Fruit fly (Drosophila melanogaster) whole organism, prepupa: ENCODE results near the gene YL-1.

Experiments
- Blimp-1 ChIP-seq: fragments of 200-800 bp; sonication (Bioruptor generic); optimal IDR thresholded peaks from 3 replicates; lab custom pipeline; 2017; ENCODE audit warnings: missing biosample characterization, missing genetic modification characterization, mild to moderate bottlenecking, moderate library complexity, missing genetic modification reagents
- CG10631 ChIP-seq: fragments of 200-800 bp; sonication (Bioruptor generic); optimal IDR thresholded peaks from 2 replicates; lab custom pipeline; 2016; ENCODE audit warnings: missing biosample characterization, missing genetic modification characterization
- CG11762 ChIP-seq: fragments of 200-800 bp; sonication (Bioruptor generic); optimal IDR thresholded peaks from 3 replicates; lab custom pipeline; 2016; ENCODE audit warnings: missing biosample characterization, missing genetic modification characterization; ENCODE audit not compliant: insufficient read depth
- CG11902 ChIP-seq: fragments of 200-800 bp; sonication (Bioruptor generic); optimal IDR thresholded peaks from 3 replicates; lab custom pipeline; 2016; ENCODE audit warnings: missing biosample characterization, missing genetic modification characterization
- CG15336 ChIP-seq: fragments of 200-800 bp; sonication (Bioruptor generic); IDR thresholded peaks from 2 replicates; pipeline ENCODE4 v1.3.6; 2022; ENCODE audit warnings: missing biosample characterization, missing genetic modification characterization
- CG1621 ChIP-seq: fragments of 200-800 bp; sonication (Bioruptor generic); optimal IDR thresholded peaks from 3 replicates; lab custom pipeline; 2018; ENCODE audit warnings: missing biosample characterization, mild to moderate bottlenecking, missing genetic modification characterization
- CG16779 ChIP-seq: fragments of 200-800 bp; sonication (Bioruptor generic); optimal IDR thresholded peaks from 3 replicates; lab custom pipeline; 2017; ENCODE audit warnings: missing biosample characterization, mild to moderate bottlenecking, missing genetic modification characterization
- CG3032 ChIP-seq: fragments of 200-800 bp; optimal IDR thresholded peaks from 2 replicates; lab custom pipeline; 2019; ENCODE audit warnings: missing biosample characterization, mild to moderate bottlenecking, missing genetic modification characterization, moderate library complexity
- CG31627 ChIP-seq: fragments of 200-800 bp; sonication (Bioruptor generic); optimal IDR thresholded peaks from 3 replicates; lab custom pipeline; 2016; ENCODE audit warnings: missing biosample characterization, missing genetic modification characterization
- CG32006 ChIP-seq: fragments of 200-800 bp; sonication (Bioruptor generic); optimal IDR thresholded peaks from 3 replicates; lab custom pipeline; 2017; ENCODE audit warnings: missing biosample characterization, mild to moderate bottlenecking, missing genetic modification characterization
- CG34406 ChIP-seq: fragments of 200-800 bp; sonication (Bioruptor generic); optimal IDR thresholded peaks from 3 replicates; lab custom pipeline; 2016; ENCODE audit warnings: missing biosample characterization, missing genetic modification characterization
- CG3919 ChIP-seq: fragments of 200-800 bp; sonication (Bioruptor generic); optimal IDR thresholded peaks from 3 replicates; lab custom pipeline; 2016; ENCODE audit warnings: missing biosample characterization, missing genetic modification characterization
- CG4318 ChIP-seq: fragments of 200-800 bp; sonication (Bioruptor generic); optimal IDR thresholded peaks from 3 replicates; lab custom pipeline; 2017; ENCODE audit warnings: missing biosample characterization, mild to moderate bottlenecking, missing genetic modification characterization
- CG6163 ChIP-seq: fragments of 200-800 bp; sonication (Bioruptor generic); IDR thresholded peaks from 3 replicates; pipeline ENCODE4 v1.3.6; 2022; ENCODE audit warnings: missing biosample characterization, missing genetic modification characterization
- CG6276 ChIP-seq: fragments of 200-800 bp; sonication (Bioruptor generic); optimal IDR thresholded peaks from 2 replicates; lab custom pipeline; 2017; ENCODE audit warnings: missing biosample characterization, mild to moderate bottlenecking, missing genetic modification characterization
- CG6792 ChIP-seq: fragments of 200-800 bp; sonication (Bioruptor generic); optimal IDR thresholded peaks from 3 replicates; lab custom pipeline; 2016; ENCODE audit warnings: missing biosample characterization, missing genetic modification characterization
- CG6808 ChIP-seq: fragments of 200-800 bp; sonication (Bioruptor generic); optimal IDR thresholded peaks from 3 replicates; lab custom pipeline; 2017; ENCODE audit warnings: missing biosample characterization, missing genetic modification characterization, mild to moderate bottlenecking, moderate library complexity, missing genetic modification reagents
- CG7368 ChIP-seq: fragments of 200-800 bp; sonication (Bioruptor generic); optimal IDR thresholded peaks from 3 replicates; lab custom pipeline; 2016; ENCODE audit warnings: missing biosample characterization, missing genetic modification characterization
- CG8319 ChIP-seq: fragments of 200-800 bp; sonication (Bioruptor generic); optimal IDR thresholded peaks from 3 replicates; lab custom pipeline; 2016; ENCODE audit warnings: missing biosample characterization, missing genetic modification characterization
- CG8632 ChIP-seq: fragments of 200-800 bp; sonication (Bioruptor generic); optimal IDR thresholded peaks from 3 replicates; lab custom pipeline; 2016; ENCODE audit warnings: missing biosample characterization, missing genetic modification characterization
- Eip75B ChIP-seq: fragments of 200-800 bp; sonication (Bioruptor generic); optimal IDR thresholded peaks from 3 replicates; lab custom pipeline; 2016; ENCODE audit warnings: missing biosample characterization, missing genetic modification characterization
- Eip78C ChIP-seq: fragments of 200-800 bp; sonication (Bioruptor generic); peaks from one replicate; lab custom pipeline; 2016; ENCODE audit warnings: missing biosample characterization, missing genetic modification characterization
- Ets21C ChIP-seq: fragments of 200-800 bp; sonication (Bioruptor generic); optimal IDR thresholded peaks from 3 replicates; lab custom pipeline; 2016; ENCODE audit warnings: missing biosample characterization, missing genetic modification characterization
- Ets96B ChIP-seq: fragments of 200-800 bp; optimal IDR thresholded peaks from 2 replicates; lab custom pipeline; 2019; ENCODE audit warnings: missing biosample characterization, mild to moderate bottlenecking, missing genetic modification characterization, moderate library complexity
- Gug ChIP-seq: fragments of 200-800 bp; sonication (Bioruptor generic); IDR thresholded peaks from 2 replicates; pipeline ENCODE4 v1.3.6; 2022; ENCODE audit warnings: missing biosample characterization, missing genetic modification characterization
- Hr38 ChIP-seq: sonication (Bioruptor generic); optimal IDR thresholded peaks from 2 replicates; lab custom pipeline; 2016; ENCODE audit warnings: missing biosample characterization, missing genetic modification characterization
- Hr39 ChIP-seq: fragments of 200-800 bp; sonication (Bioruptor generic); optimal IDR thresholded peaks from 2 replicates; lab custom pipeline; 2016; ENCODE audit warnings: missing biosample characterization, missing genetic modification characterization
- Hr4 ChIP-seq: fragments of 200-800 bp; sonication (Bioruptor generic); optimal IDR thresholded peaks from 3 replicates; lab custom pipeline; 2016; ENCODE audit warnings: missing biosample characterization, missing genetic modification characterization
- Lpt ChIP-seq: fragments of 200-800 bp; sonication (Bioruptor generic); optimal IDR thresholded peaks from 3 replicates; lab custom pipeline; 2016; ENCODE audit warnings: missing biosample characterization, missing genetic modification characterization
- Met ChIP-seq: fragments of 200-800 bp; sonication (Bioruptor generic); optimal IDR thresholded peaks from 3 replicates; lab custom pipeline; 2016; ENCODE audit warnings: missing biosample characterization, missing genetic modification characterization
- OdsH ChIP-seq: fragments of 200-800 bp; sonication (Bioruptor generic); optimal IDR thresholded peaks from 3 replicates; lab custom pipeline; 2016; ENCODE audit warnings: missing biosample characterization, missing genetic modification characterization
- Sox15 ChIP-seq: fragments of 200-800 bp; sonication (Bioruptor generic); optimal IDR thresholded peaks from 3 replicates; lab custom pipeline; 2016; ENCODE audit warnings: missing biosample characterization, missing genetic modification characterization
- achi ChIP-seq: fragments of 200-800 bp; sonication (Bioruptor generic); optimal IDR thresholded peaks from 3 replicates; lab custom pipeline; 2016; ENCODE audit warnings: missing biosample characterization, missing genetic modification characterization
- acj6 ChIP-seq: fragments of 200-800 bp; sonication (Bioruptor generic); optimal IDR thresholded peaks from 3 replicates; lab custom pipeline; 2016; ENCODE audit warnings: missing biosample characterization, missing genetic modification characterization
- dac ChIP-seq: fragments of 200-800 bp; sonication (Bioruptor generic); optimal IDR thresholded peaks from 2 replicates; lab custom pipeline; 2017; ENCODE audit warnings: missing biosample characterization, mild to moderate bottlenecking, missing genetic modification characterization
- dsx ChIP-seq: fragments of 200-800 bp; optimal IDR thresholded peaks from 3 replicates; lab custom pipeline; 2019; ENCODE audit warnings: missing biosample characterization, mild to moderate bottlenecking, missing genetic modification characterization, moderate library complexity; ENCODE audit not compliant: poor library complexity, severe bottlenecking
- eg ChIP-seq: fragments of 200-800 bp; sonication (Bioruptor generic); IDR thresholded peaks from 3 replicates; pipeline ENCODE4 v1.3.6; 2022; ENCODE audit warnings: missing biosample characterization, missing genetic modification characterization
- esn ChIP-seq: fragments of 200-800 bp; sonication (Bioruptor generic); optimal IDR thresholded peaks from 2 replicates; lab custom pipeline; 2016; ENCODE audit warnings: missing biosample characterization, mild to moderate bottlenecking, missing genetic modification characterization, moderate library complexity
- fd59A ChIP-seq: fragments of 200-800 bp; sonication (Bioruptor generic); optimal IDR thresholded peaks from 2 replicates; lab custom pipeline; 2017; ENCODE audit warnings: missing biosample characterization, mild to moderate bottlenecking, missing genetic modification characterization, missing genetic modification reagents
- fkh ChIP-seq: fragments of 200-800 bp; sonication (Bioruptor generic); optimal IDR thresholded peaks from 3 replicates; lab custom pipeline; 2017; ENCODE audit warnings: missing biosample characterization, mild to moderate bottlenecking, missing genetic modification characterization, moderate library complexity
- lz ChIP-seq: fragments of 200-800 bp; sonication (Bioruptor generic); optimal IDR thresholded peaks from 3 replicates; lab custom pipeline; 2016; ENCODE audit warnings: missing biosample characterization, missing genetic modification characterization
- net ChIP-seq: fragments of 200-800 bp; sonication (Bioruptor generic); optimal IDR thresholded peaks from 3 replicates; lab custom pipeline; 2016; ENCODE audit warnings: missing biosample characterization, missing genetic modification characterization
- pdm3 ChIP-seq: fragments of 200-800 bp; sonication (Bioruptor generic); optimal IDR thresholded peaks from 3 replicates; lab custom pipeline; 2016; ENCODE audit warnings: missing biosample characterization, missing genetic modification characterization
- salr ChIP-seq, 2 experiments: fragments of 200-800 bp; sonication (Bioruptor generic); optimal IDR thresholded peaks; 3 replicates each; lab custom pipeline; 2016 to 2018; ENCODE audit warnings: missing biosample characterization in 2 of 2, missing genetic modification characterization in 2 of 2, mild to moderate bottlenecking in 1 of 2
- spab ChIP-seq: fragments of 200-800 bp; sonication (Bioruptor generic); optimal IDR thresholded peaks from 2 replicates; lab custom pipeline; 2017; ENCODE audit warnings: missing biosample characterization, mild to moderate bottlenecking, missing genetic modification characterization, missing genetic modification reagents
- ss ChIP-seq, 2 experiments: fragments of 200-800 bp; sonication (Bioruptor generic); optimal IDR thresholded peaks; 2 replicates in 1 of 2; 3 replicates in 1 of 2; lab custom pipeline; 2017 to 2018; ENCODE audit warnings: mild to moderate bottlenecking in 2 of 2, missing biosample characterization in 2 of 2, missing genetic modification characterization in 2 of 2, moderate library complexity in 1 of 2
- svp ChIP-seq: fragments of 200-800 bp; sonication (Bioruptor generic); peaks from one replicate; lab custom pipeline; 2016; ENCODE audit warnings: missing biosample characterization, missing genetic modification characterization
- topi ChIP-seq: fragments of 200-800 bp; sonication (Bioruptor generic); optimal IDR thresholded peaks from 3 replicates; lab custom pipeline; 2016; ENCODE audit warnings: missing biosample characterization, missing genetic modification characterization

YL-1 gene

dm6 chr2L:11014018-11014611 lies 43.9 kb downstream of the YL-1 start:
- TF ChIP-seq esn (GFP tag; lab: Kevin White, UChicago) (no peak), CG32006 (GFP tag; lab: Kevin White, UChicago) (no peak), ss (GFP tag; optimal IDR thresholded peaks at IDR 0.05; lab: Kevin White, UChicago) (no peak), CG8632 (GFP tag; lab: Kevin White, UChicago) (no peak), CG4318 (GFP tag; lab: Kevin White, UChicago) (no peak), topi (no peak), Blimp-1 (GFP tag; lab: Kevin White, UChicago) (no peak), pdm3 (GFP tag; lab: Kevin White, UChicago) (no peak), net (GFP tag; lab: Kevin White, UChicago) (no peak), Hr4 (GFP tag; lab: Kevin White, UChicago) (no peak), Lpt (GFP tag; lab: Kevin White, UChicago) (no peak), CG8319 (GFP tag; lab: Kevin White, UChicago) (no peak), svp (GFP tag; lab: Kevin White, UChicago) (no peak), fkh (GFP tag; lab: Kevin White, UChicago) (no peak), CG1621 (no peak), spab (GFP tag; lab: Kevin White, UChicago) (no peak)

dm6 chr2L:11014671-11015070 lies 44.4 kb downstream of the YL-1 start:
- TF ChIP-seq eg (GFP tag; lab: Robert Waterston, UW), result no peak
- no peak for TF ChIP-seq CG11762 (GFP tag; lab: Kevin White, UChicago)
- TF ChIP-seq achi, result peak; percentile 66
- peak; percentile 41 for TF ChIP-seq CG8632 (GFP tag; lab: Kevin White, UChicago)
- TF ChIP-seq Ets96B, result peak; percentile 58
- TF ChIP-seq esn (GFP tag; lab: Kevin White, UChicago), result peak; percentile 62
- peak; percentile 51 for TF ChIP-seq Hr4 (GFP tag; lab: Kevin White, UChicago)
- no peak for TF ChIP-seq Hr38 (GFP tag; lab: Kevin White, UChicago)
- no peak for TF ChIP-seq lz (GFP tag; lab: Kevin White, UChicago)
- no peak for TF ChIP-seq Sox15
- no peak for TF ChIP-seq fkh (GFP tag; lab: Kevin White, UChicago)
- peak; percentile 49 for TF ChIP-seq OdsH (GFP tag; lab: Kevin White, UChicago)
- TF ChIP-seq spab (GFP tag; lab: Kevin White, UChicago), result peak; percentile 37
- TF ChIP-seq CG10631 (GFP tag; lab: Kevin White, UChicago), result peak; percentile 60
- no peak for TF ChIP-seq CG31627
- TF ChIP-seq CG15336 (GFP tag; lab: Robert Waterston, UW), result peak; percentile 60
- peak; percentile 20 for TF ChIP-seq CG3919 (GFP tag; lab: Kevin White, UChicago)
- TF ChIP-seq dsx (GFP tag; lab: Kevin White, UChicago), result peak; percentile 46
- TF ChIP-seq salr (GFP tag; optimal IDR thresholded peaks at IDR 0.05; lab: Kevin White, UChicago), result no peak
- no peak for TF ChIP-seq CG7368 (GFP tag; lab: Kevin White, UChicago)
- peak; percentile 48 for TF ChIP-seq CG34406 (GFP tag; lab: Kevin White, UChicago)
- no peak for TF ChIP-seq Eip75B (GFP tag; lab: Kevin White, UChicago)
- TF ChIP-seq Gug (GFP tag; lab: Robert Waterston, UW), result no peak
- TF ChIP-seq CG6792 (GFP tag; lab: Kevin White, UChicago), result peak; percentile 40
- peak; percentile 21 for TF ChIP-seq fd59A (GFP tag; lab: Kevin White, UChicago)
- peak; percentile 60 for TF ChIP-seq acj6
- no peak for TF ChIP-seq CG16779 (tag; lab: Kevin White, UChicago)
- no peak for TF ChIP-seq dac (GFP tag; lab: Kevin White, UChicago)
- TF ChIP-seq Lpt (GFP tag; lab: Kevin White, UChicago), result peak; percentile 37
- peak; percentile 86 for TF ChIP-seq Eip78C
- peak; percentile 39 for TF ChIP-seq CG3032
- no peak for TF ChIP-seq svp (GFP tag; lab: Kevin White, UChicago)
- no peak for TF ChIP-seq Ets21C (GFP tag; lab: Kevin White, UChicago)
- no peak for TF ChIP-seq Hr39 (GFP tag; lab: Kevin White, UChicago)
- TF ChIP-seq Blimp-1 (GFP tag; lab: Kevin White, UChicago), result no peak
- TF ChIP-seq CG11902 (GFP tag; lab: Kevin White, UChicago), result no peak
- TF ChIP-seq CG6163 (GFP tag; lab: Robert Waterston, UW), result peak; percentile 20; the same call in 1 of the 3 replicates
- TF ChIP-seq net (GFP tag; lab: Kevin White, UChicago), result no peak
- TF ChIP-seq CG8319 (GFP tag; lab: Kevin White, UChicago), result no peak
- TF ChIP-seq pdm3 (GFP tag; lab: Kevin White, UChicago), result no peak
- TF ChIP-seq CG6808 (GFP tag; lab: Kevin White, UChicago), result peak; percentile 69
- TF ChIP-seq CG6276 (GFP tag; lab: Kevin White, UChicago), result no peak
- peak; percentile 51 for TF ChIP-seq Met (GFP tag; lab: Kevin White, UChicago)
